Worm (Caenorhabditis elegans) whole organism, late embryonic: ENCODE measurements around the gene pab-2.

Source experiments
- K09A11.1 ChIP-seq: sonication (generic microtip); optimal IDR thresholded peaks from 2 replicates; lab custom pipeline; 2017; ENCODE audit warnings: antibody characterized with exemption, mild to moderate bottlenecking, missing genetic modification characterization, missing compliant biosample characterization; ENCODE audit not compliant: insufficient read depth
- ama-1 ChIP-seq: fragments of 150-350 bp; optimal IDR thresholded peaks from 2 replicates; lab custom pipeline; 2014
- ceh-24 ChIP-seq: sonication (generic microtip); optimal IDR thresholded peaks from 2 replicates; lab custom pipeline; 2016; ENCODE audit warnings: mild to moderate bottlenecking, missing genetic modification characterization, missing compliant biosample characterization
- ceh-45 ChIP-seq: fragments of 200-800 bp; sonication (Bioruptor generic); IDR thresholded peaks from 2 replicates; pipeline ENCODE4 v1.3.6; 2022; ENCODE audit warnings: missing genetic modification reagents, missing genetic modification characterization, missing compliant biosample characterization
- ceh-6 ChIP-seq: fragments of 200-800 bp; sonication (Bioruptor generic); optimal IDR thresholded peaks from 2 replicates; lab custom pipeline; 2018; ENCODE audit warnings: mild to moderate bottlenecking, missing genetic modification characterization, missing compliant biosample characterization
- dve-1 ChIP-seq: sonication (generic microtip); optimal IDR thresholded peaks from 2 replicates; lab custom pipeline; 2017; ENCODE audit warnings: antibody characterized with exemption, mild to moderate bottlenecking, missing genetic modification characterization, missing compliant biosample characterization
- madf-2 ChIP-seq: sonication (generic microtip); optimal IDR thresholded peaks from 2 replicates; lab custom pipeline; 2017; ENCODE audit warnings: missing genetic modification characterization, missing compliant biosample characterization
- nfya-1 ChIP-seq: sonication (generic microtip); optimal IDR thresholded peaks from 2 replicates; lab custom pipeline; 2017; ENCODE audit warnings: missing genetic modification characterization, mild to moderate bottlenecking, missing compliant biosample characterization, antibody characterized with exemption, moderate library complexity
- pha-4 ChIP-seq: fragments of 150-350 bp; optimal IDR thresholded peaks from 2 replicates; lab custom pipeline; 2018; ENCODE audit warnings: missing biosample characterization, missing genetic modification reagents, missing genetic modification characterization
- unc-86 ChIP-seq: sonication (generic microtip); optimal IDR thresholded peaks from 2 replicates; lab custom pipeline; 2016; ENCODE audit warnings: missing genetic modification characterization, missing compliant biosample characterization
- zip-5 ChIP-seq: sonication (generic microtip); optimal IDR thresholded peaks from 2 replicates; lab custom pipeline; 2016; ENCODE audit warnings: missing genetic modification characterization, missing compliant biosample characterization

ce11 chrX:13502282-13502681 is 24.9 kb downstream of the pab-2 start:
- TF ChIP-seq dve-1 (tag; lab: Kevin White, UChicago): no peak
- no peak for TF ChIP-seq ama-1 (lab: Kevin White, UChicago)
- no peak for TF ChIP-seq ceh-24 (tag; lab: Kevin White, UChicago)
- TF ChIP-seq ceh-6 (GFP tag; lab: Kevin White, UChicago): no peak
- TF ChIP-seq nfya-1 (tag; lab: Kevin White, UChicago): peak; percentile 27
- TF ChIP-seq unc-86 (tag; lab: Kevin White, UChicago): no peak
- TF ChIP-seq zip-5 (tag; lab: Kevin White, UChicago): no peak
- TF ChIP-seq K09A11.1 (tag; lab: Kevin White, UChicago): no peak
- TF ChIP-seq pha-4 (tag; lab: Kevin White, UChicago): no peak
- TF ChIP-seq madf-2 (tag; lab: Kevin White, UChicago): no peak
- no peak for TF ChIP-seq ceh-45 (GFP tag; lab: Robert Waterston, UW)
